Worm (Caenorhabditis elegans): ENCODE measurements around the gene F25H9.6.

The F25H9.6 gene

ce11 chrV:13462974-13463373 is 5.2 kb downstream of the F25H9.6 start, which contains the start of gene frm-10 (continued):
- TF ChIP-seq dpl-1 (GFP tag; optimal IDR thresholded peaks at IDR 0.05), result peak; percentile 25
- peak; percentile 93 for TF ChIP-seq dve-1 (tag; optimal IDR thresholded peaks at IDR 0.05; ENCODE audit: insufficient read depth)
- TF ChIP-seq ceh-28 (tag; optimal IDR thresholded peaks at IDR 0.05), result no peak
- no peak for TF ChIP-seq lin-15B (tag; optimal IDR thresholded peaks at IDR 0.05)
- TF ChIP-seq mes-2 (tag; optimal IDR thresholded peaks at IDR 0.05; ENCODE audit: poor library complexity, severe bottlenecking), result peak; percentile 75
- TF ChIP-seq cey-2 (tag; optimal IDR thresholded peaks at IDR 0.05; ENCODE audit: borderline replicate concordance, insufficient read depth), result no peak
- TF ChIP-seq hlh-11 (tag; optimal IDR thresholded peaks at IDR 0.05), result peak; percentile 92
- peak; percentile 47 for TF ChIP-seq nhr-102 (tag; optimal IDR thresholded peaks at IDR 0.05)
- TF ChIP-seq T20F7.1 (GFP tag; optimal IDR thresholded peaks at IDR 0.05), result peak; percentile 80
- peak; percentile 94 for TF ChIP-seq nhr-28 (tag; optimal IDR thresholded peaks at IDR 0.05)
- TF ChIP-seq ceh-20 (GFP tag; IDR thresholded peaks at IDR 0.05), result peak; percentile 42; the same call in 1 of the 2 replicates
- TF ChIP-seq dmd-6 (GFP tag; IDR thresholded peaks at IDR 0.05), result peak; percentile 84
- 0 out of 2 replicates have a peak, but pooled peaks have one; percentile 28 for TF ChIP-seq arid-1 (GFP tag; conservative IDR thresholded peaks at IDR 0.05)
- no peak for TF ChIP-seq ztf-11 (tag; optimal IDR thresholded peaks at IDR 0.05)
- TF ChIP-seq nhr-111 (GFP tag; optimal IDR thresholded peaks at IDR 0.05), result no peak
- TF ChIP-seq pqm-1 (tag; optimal IDR thresholded peaks at IDR 0.05), result peak; percentile 82
- no peak for TF ChIP-seq aha-1 (tag)
- no peak for TF ChIP-seq zag-1 (tag; optimal IDR thresholded peaks at IDR 0.05)
- TF ChIP-seq lin-29 (GFP tag; IDR thresholded peaks at IDR 0.05), result no peak
- TF ChIP-seq nhr-48 (tag; optimal IDR thresholded peaks at IDR 0.05), result peak; percentile 77
- TF ChIP-seq ceh-82 (tag; optimal IDR thresholded peaks at IDR 0.05), result no peak
- no peak for TF ChIP-seq nhr-42 (GFP tag; IDR thresholded peaks at IDR 0.05)
- TF ChIP-seq unc-39 (tag; optimal IDR thresholded peaks at IDR 0.05), result no peak
- no peak for TF ChIP-seq nhr-25 (tag; optimal IDR thresholded peaks at IDR 0.05; ENCODE audit: borderline replicate concordance, insufficient read depth)
- no peak for TF ChIP-seq F37D6.2 (tag; optimal IDR thresholded peaks at IDR 0.05)
- TF ChIP-seq spr-3 (GFP tag; optimal IDR thresholded peaks at IDR 0.05), result no peak
- no peak for TF ChIP-seq D1046.2 (GFP tag; IDR thresholded peaks at IDR 0.05)
- TF ChIP-seq unc-130 (GFP tag; optimal IDR thresholded peaks at IDR 0.05), result no peak
- no peak for TF ChIP-seq ceh-32 (tag; optimal IDR thresholded peaks at IDR 0.05; ENCODE audit: poor library complexity)
- TF ChIP-seq lin-13 (GFP tag; optimal IDR thresholded peaks at IDR 0.05), result peak; percentile 58
- TF ChIP-seq spr-1 (tag; optimal IDR thresholded peaks at IDR 0.05), result peak; percentile 11
- no peak for TF ChIP-seq nhr-237 (tag; optimal IDR thresholded peaks at IDR 0.05)
- no peak for TF ChIP-seq nhr-10 (tag; optimal IDR thresholded peaks at IDR 0.05)
- TF ChIP-seq skn-1 (tag; optimal IDR thresholded peaks at IDR 0.05), result no peak
- no peak for TF ChIP-seq F49E8.2 (tag; optimal IDR thresholded peaks at IDR 0.05; ENCODE audit: borderline replicate concordance)
- TF ChIP-seq tra-1 (GFP tag; IDR thresholded peaks at IDR 0.05), result 0 out of 2 replicates have a peak, but pooled peaks have one; percentile 48
- no peak for TF ChIP-seq fos-1 (tag; optimal IDR thresholded peaks at IDR 0.05)
- peak; percentile 69; the same call in 1 of the 2 replicates for TF ChIP-seq lin-1 (GFP tag; IDR thresholded peaks at IDR 0.05)
- no peak for TF ChIP-seq duxl-1 (tag; optimal IDR thresholded peaks at IDR 0.05; ENCODE audit: poor library complexity)
- no peak for TF ChIP-seq lin-38 (GFP tag; IDR thresholded peaks at IDR 0.05)
- no peak for TF ChIP-seq ZK546.5 (tag; optimal IDR thresholded peaks at IDR 0.05)
- no peak for TF ChIP-seq snpc-4 (tag; optimal IDR thresholded peaks at IDR 0.05)
- TF ChIP-seq ceh-62 (tag; optimal IDR thresholded peaks at IDR 0.05), result no peak
- TF ChIP-seq Y5F2A.4 (GFP tag; optimal IDR thresholded peaks at IDR 0.05), result no peak
- peak; percentile 37; the same call in 1 of the 2 replicates for TF ChIP-seq T26A8.4 (GFP tag; IDR thresholded peaks at IDR 0.05)
- TF ChIP-seq ceh-44 (GFP tag; IDR thresholded peaks at IDR 0.05), result no peak
- no peak for TF ChIP-seq set-16 (GFP tag; IDR thresholded peaks at IDR 0.05)
- TF ChIP-seq ctbp-1 (GFP tag; IDR thresholded peaks at IDR 0.05), result no peak
- peak; percentile 97 for TF ChIP-seq hlh-30 (tag; optimal IDR thresholded peaks at IDR 0.05; ENCODE audit: insufficient read depth)
- no peak for TF ChIP-seq madf-9 (GFP tag; conservative IDR thresholded peaks at IDR 0.05)
- TF ChIP-seq saeg-2 (GFP tag; IDR thresholded peaks at IDR 0.05), result no peak
